Worm (Caenorhabditis elegans) whole organism, early embryonic: Measurements from ENCODE around the gene acy-2.

Experiments
- B0310.2 ChIP-seq: sonication (generic microtip); optimal IDR thresholded peaks from 2 replicates; lab custom pipeline; 2016; ENCODE audit warnings: mild to moderate bottlenecking, missing genetic modification characterization, missing compliant biosample characterization
- F13C5.2 ChIP-seq: sonication (generic microtip); optimal IDR thresholded peaks from 2 replicates; lab custom pipeline; 2017; ENCODE audit warnings: mild to moderate bottlenecking, missing genetic modification characterization, inconsistent platforms, missing compliant biosample characterization
- aly-1 ChIP-seq: sonication (generic microtip); optimal IDR thresholded peaks from 2 replicates; lab custom pipeline; 2016; ENCODE audit warnings: missing genetic modification characterization, missing compliant biosample characterization
- ama-1 ChIP-seq: fragments of 150-350 bp; optimal IDR thresholded peaks from 2 replicates; lab custom pipeline; 2014
- ceh-13 ChIP-seq: fragments of 200-800 bp; sonication (Bioruptor generic); optimal IDR thresholded peaks from 2 replicates; lab custom pipeline; 2018; ENCODE audit warnings: mild to moderate bottlenecking, missing genetic modification characterization, missing compliant biosample characterization
- ceh-36 ChIP-seq: sonication (generic microtip); optimal IDR thresholded peaks from 2 replicates; lab custom pipeline; 2016; ENCODE audit warnings: missing genetic modification characterization, inconsistent platforms, missing compliant biosample characterization
- ets-7 ChIP-seq: sonication (generic microtip); optimal IDR thresholded peaks from 2 replicates; lab custom pipeline; 2016; ENCODE audit warnings: missing genotype, missing genetic modification characterization, missing compliant biosample characterization
- flt-1 ChIP-seq: fragments of 200-800 bp; sonication (Bioruptor generic); IDR thresholded peaks from 2 replicates; pipeline ENCODE4 v1.3.6; 2022; ENCODE audit warnings: missing genetic modification characterization, missing compliant biosample characterization
- hmbx-1 ChIP-seq: sonication (generic microtip); optimal IDR thresholded peaks from 2 replicates; lab custom pipeline; 2016; ENCODE audit warnings: mild to moderate bottlenecking, missing genetic modification characterization, missing compliant biosample characterization
- hmg-4 ChIP-seq: fragments of 200-800 bp; sonication (Bioruptor generic); optimal IDR thresholded peaks from 2 replicates; lab custom pipeline; 2018; ENCODE audit warnings: mild to moderate bottlenecking, missing genetic modification characterization, missing compliant biosample characterization
- hnd-1 ChIP-seq: sonication (generic microtip); optimal IDR thresholded peaks from 2 replicates; lab custom pipeline; 2016; ENCODE audit warnings: missing genetic modification characterization, missing compliant biosample characterization
- pes-1 ChIP-seq: fragments of 200-800 bp; sonication (Bioruptor generic); IDR thresholded peaks from 2 replicates; pipeline ENCODE4 v1.3.6; 2022; ENCODE audit warnings: missing genetic modification reagents, missing genetic modification characterization, missing compliant biosample characterization
- scrt-1 ChIP-seq: fragments of 200-800 bp; sonication (Bioruptor generic); IDR thresholded peaks from 2 replicates; pipeline ENCODE4 v1.3.6; 2022; ENCODE audit warnings: missing genetic modification characterization, missing compliant biosample characterization
- sea-1 ChIP-seq: fragments of 200-800 bp; sonication (Bioruptor generic); conservative IDR thresholded peaks from 2 replicates; pipeline ENCODE4 v1.3.6; 2022; ENCODE audit warnings: missing genetic modification characterization, missing compliant biosample characterization
- tbx-37 ChIP-seq: fragments of 200-800 bp; sonication (Bioruptor generic); conservative IDR thresholded peaks from 2 replicates; pipeline ENCODE4 v1.3.6; 2022; ENCODE audit warnings: missing genetic modification reagents, missing genetic modification characterization, missing compliant biosample characterization
- tra-4 ChIP-seq: sonication (generic microtip); optimal IDR thresholded peaks from 2 replicates; lab custom pipeline; 2017; ENCODE audit warnings: missing genetic modification characterization, missing compliant biosample characterization

The acy-2 gene

ce11 chrV:6010642-6011041 lies 34.8 kb downstream of the acy-2 start:
- TF ChIP-seq tra-4 (tag; lab: Kevin White, UChicago) = no peak
- TF ChIP-seq hmg-4 (GFP tag; lab: Kevin White, UChicago) = no peak
- TF ChIP-seq hmbx-1 = no peak
- TF ChIP-seq B0310.2 (tag; lab: Kevin White, UChicago) = no peak
- TF ChIP-seq aly-1 (tag; lab: Kevin White, UChicago) = no peak
- TF ChIP-seq flt-1 (GFP tag; lab: Robert Waterston, UW) = no peak
- no peak for TF ChIP-seq pes-1 (GFP tag; lab: Robert Waterston, UW)
- TF ChIP-seq ets-7 (tag; lab: Kevin White, UChicago) = no peak
- TF ChIP-seq ceh-13 (GFP tag; lab: Kevin White, UChicago) = no peak
- no peak for TF ChIP-seq scrt-1 (GFP tag; lab: Robert Waterston, UW)

- TF ChIP-seq hnd-1 (tag; lab: Kevin White, UChicago) (no peak), F13C5.2 (no peak), hmbx-1 (no peak), hmg-4 (GFP tag; lab: Kevin White, UChicago) (no peak), aly-1 (tag; lab: Kevin White, UChicago) (no peak), ceh-13 (GFP tag; lab: Kevin White, UChicago) (no peak), flt-1 (GFP tag; lab: Robert Waterston, UW) (no peak), ceh-36 (tag; lab: Kevin White, UChicago) (no peak), ets-7 (tag; lab: Kevin White, UChicago) (no peak), scrt-1 (GFP tag; lab: Robert Waterston, UW) (no peak), sea-1 (GFP tag; lab: Robert Waterston, UW) (no peak)
These were observed 36.6 kb downstream of the acy-2 start for ce11 chrV:6012401-6012800.

ce11 chrV:6015546-6016089 lies 39.8 kb downstream of the acy-2 start:
- TF ChIP-seq hnd-1 (tag; lab: Kevin White, UChicago) (no peak), hmbx-1 (no peak)

- TF ChIP-seq flt-1 (GFP tag; lab: Robert Waterston, UW) = no peak
- no peak for TF ChIP-seq B0310.2 (tag; lab: Kevin White, UChicago)
- no peak for TF ChIP-seq aly-1 (tag; lab: Kevin White, UChicago)
- TF ChIP-seq hnd-1 (tag; lab: Kevin White, UChicago) = no peak
- TF ChIP-seq pes-1 (GFP tag; lab: Robert Waterston, UW) = no peak
- no peak for TF ChIP-seq F13C5.2
These were observed 40.3 kb downstream of the acy-2 start for ce11 chrV:6016097-6016496.

ce11 chrV:6017630-6018029 lies 41.8 kb downstream of the acy-2 start, which contains the start of the genes rpt-2 and aps-1:
TSS of gene rpt-2 (minus strand) at chrV:6017669.
TSS of gene aps-1 (plus strand) at chrV:6017970.
- TF ChIP-seq scrt-1 (GFP tag; lab: Robert Waterston, UW) (no peak), F13C5.2 (peak; percentile 48)

ce11 chrV:6018944-6019450 lies 43.2 kb downstream of the acy-2 start, which contains the start of gene picc-1:
TSS of gene picc-1 (plus strand) at chrV:6018994.
- no peak for TF ChIP-seq aly-1 (tag; lab: Kevin White, UChicago)
- TF ChIP-seq pes-1 (GFP tag; lab: Robert Waterston, UW) = no peak
- no peak for TF ChIP-seq flt-1 (GFP tag; lab: Robert Waterston, UW)
- no peak for TF ChIP-seq tra-4 (tag; lab: Kevin White, UChicago)
- TF ChIP-seq ceh-13 (GFP tag; lab: Kevin White, UChicago) = no peak
- TF ChIP-seq ama-1 = no peak
- no peak for TF ChIP-seq scrt-1 (GFP tag; lab: Robert Waterston, UW)

ce11 chrV:6022076-6022475 lies 46.3 kb downstream of the acy-2 start:
- TF ChIP-seq B0310.2 (tag; lab: Kevin White, UChicago) = no peak

- TF ChIP-seq hnd-1 (tag; lab: Kevin White, UChicago) (no peak), tbx-37 (GFP tag; lab: Robert Waterston, UW) (no peak), B0310.2 (tag; lab: Kevin White, UChicago) (no peak), pes-1 (GFP tag; lab: Robert Waterston, UW) (no peak), hmg-4 (GFP tag; lab: Kevin White, UChicago) (no peak), ama-1 (no peak), hmbx-1 (no peak)
These were observed 54.7 kb downstream of the acy-2 start for ce11 chrV:6030559-6030975.
